Worm (Caenorhabditis elegans) whole organism, early embryonic: Measurements from ENCODE around the gene Y102A5C.36.

Experiments
- F13C5.2 ChIP-seq: sonication (generic microtip); optimal IDR thresholded peaks from 2 replicates; lab custom pipeline; 2017; ENCODE audit warnings: mild to moderate bottlenecking, missing genetic modification characterization, inconsistent platforms, missing compliant biosample characterization
- aly-1 ChIP-seq: sonication (generic microtip); optimal IDR thresholded peaks from 2 replicates; lab custom pipeline; 2016; ENCODE audit warnings: missing genetic modification characterization, missing compliant biosample characterization
- ama-1 ChIP-seq: fragments of 150-350 bp; optimal IDR thresholded peaks from 2 replicates; lab custom pipeline; 2014
- ceh-13 ChIP-seq: fragments of 200-800 bp; sonication (Bioruptor generic); optimal IDR thresholded peaks from 2 replicates; lab custom pipeline; 2018; ENCODE audit warnings: mild to moderate bottlenecking, missing genetic modification characterization, missing compliant biosample characterization
- ceh-36 ChIP-seq: sonication (generic microtip); optimal IDR thresholded peaks from 2 replicates; lab custom pipeline; 2016; ENCODE audit warnings: missing genetic modification characterization, inconsistent platforms, missing compliant biosample characterization
- ets-7 ChIP-seq: sonication (generic microtip); optimal IDR thresholded peaks from 2 replicates; lab custom pipeline; 2016; ENCODE audit warnings: missing genotype, missing genetic modification characterization, missing compliant biosample characterization
- flt-1 ChIP-seq: fragments of 200-800 bp; sonication (Bioruptor generic); IDR thresholded peaks from 2 replicates; pipeline ENCODE4 v1.3.6; 2022; ENCODE audit warnings: missing genetic modification characterization, missing compliant biosample characterization
- hmbx-1 ChIP-seq: sonication (generic microtip); optimal IDR thresholded peaks from 2 replicates; lab custom pipeline; 2016; ENCODE audit warnings: mild to moderate bottlenecking, missing genetic modification characterization, missing compliant biosample characterization
- hmg-4 ChIP-seq: fragments of 200-800 bp; sonication (Bioruptor generic); optimal IDR thresholded peaks from 2 replicates; lab custom pipeline; 2018; ENCODE audit warnings: mild to moderate bottlenecking, missing genetic modification characterization, missing compliant biosample characterization
- hnd-1 ChIP-seq: sonication (generic microtip); optimal IDR thresholded peaks from 2 replicates; lab custom pipeline; 2016; ENCODE audit warnings: missing genetic modification characterization, missing compliant biosample characterization
- pes-1 ChIP-seq: fragments of 200-800 bp; sonication (Bioruptor generic); IDR thresholded peaks from 2 replicates; pipeline ENCODE4 v1.3.6; 2022; ENCODE audit warnings: missing genetic modification reagents, missing genetic modification characterization, missing compliant biosample characterization
- scrt-1 ChIP-seq: fragments of 200-800 bp; sonication (Bioruptor generic); IDR thresholded peaks from 2 replicates; pipeline ENCODE4 v1.3.6; 2022; ENCODE audit warnings: missing genetic modification characterization, missing compliant biosample characterization
- sea-1 ChIP-seq: fragments of 200-800 bp; sonication (Bioruptor generic); conservative IDR thresholded peaks from 2 replicates; pipeline ENCODE4 v1.3.6; 2022; ENCODE audit warnings: missing genetic modification characterization, missing compliant biosample characterization
- tra-4 ChIP-seq: sonication (generic microtip); optimal IDR thresholded peaks from 2 replicates; lab custom pipeline; 2017; ENCODE audit warnings: missing genetic modification characterization, missing compliant biosample characterization

The Y102A5C.36 gene

ce11 chrV:16879532-16879931 is 47.7 kb downstream of the Y102A5C.36 start:
- no peak for TF ChIP-seq sea-1 (GFP tag; lab: Robert Waterston, UW)
- no peak for TF ChIP-seq hmbx-1
- TF ChIP-seq aly-1 (tag; lab: Kevin White, UChicago) = no peak
- TF ChIP-seq ceh-36 (tag; lab: Kevin White, UChicago) = no peak
- no peak for TF ChIP-seq hnd-1 (tag; lab: Kevin White, UChicago)
- TF ChIP-seq hmg-4 = no peak
- TF ChIP-seq pes-1 (GFP tag; lab: Robert Waterston, UW) = no peak
- TF ChIP-seq scrt-1 = no peak
- no peak for TF ChIP-seq flt-1 (GFP tag; lab: Robert Waterston, UW)
- no peak for TF ChIP-seq ets-7
- TF ChIP-seq tra-4 (tag; lab: Kevin White, UChicago) = no peak
- no peak for TF ChIP-seq ceh-13 (GFP tag; lab: Kevin White, UChicago)
- TF ChIP-seq F13C5.2 (tag; lab: Kevin White, UChicago) = no peak
- no peak for TF ChIP-seq ama-1 (lab: Kevin White, UChicago)
